Fruit fly (Drosophila melanogaster) Kc167 (cell line): ENCODE results near the gene Src64B.

Experiments
- Myc ChIP-seq: fragments of >200 bp; optimal IDR thresholded peaks from 2 replicates; lab custom pipeline; 2017; ENCODE audit warnings: missing external identifiers
- Sin3A ChIP-seq: fragments of >200 bp; optimal IDR thresholded peaks from 2 replicates; lab custom pipeline; 2018; ENCODE audit warnings: missing external identifiers
- h ChIP-seq: fragments of >200 bp; optimal IDR thresholded peaks from 3 replicates; lab custom pipeline; 2018; ENCODE audit warnings: missing external identifiers
- insv ChIP-seq: fragments of >200 bp; optimal IDR thresholded peaks from 3 replicates; lab custom pipeline; 2018; ENCODE audit warnings: missing external identifiers
- psq ChIP-seq: fragments of >200 bp; optimal IDR thresholded peaks from 2 replicates; lab custom pipeline; 2017; ENCODE audit warnings: missing external identifiers
- ttk ChIP-seq: sonication (Bioruptor generic); optimal IDR thresholded peaks from 2 replicates; lab custom pipeline; 2017; ENCODE audit warnings: missing external identifiers

The Src64B gene

DNA sequence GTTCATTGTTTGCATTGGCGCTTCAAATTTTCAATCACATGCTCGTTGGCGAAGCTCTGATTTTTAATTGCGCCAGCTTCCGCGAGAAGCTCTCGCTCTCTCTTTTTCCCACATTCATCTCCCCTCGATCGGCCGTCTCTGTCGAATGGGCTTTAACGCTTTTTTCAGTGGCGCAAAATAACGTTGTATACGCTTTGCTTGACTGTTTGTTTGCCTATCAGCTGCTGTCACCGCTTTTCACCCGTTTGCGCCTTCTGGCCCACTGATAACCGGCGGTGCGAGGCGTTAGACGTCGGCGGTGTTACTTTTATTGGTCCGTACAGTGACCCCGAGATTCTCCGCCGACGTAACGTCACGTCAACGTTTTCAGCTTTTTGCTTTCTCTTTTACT is 82.2 kb downstream of the Src64B start:
- TF ChIP-seq Myc (lab: Kevin White, UChicago) (no peak), insv (lab: Kevin White, UChicago) (no peak), h (no peak), ttk (lab: Kevin White, UChicago) (no peak), Sin3A (lab: Kevin White, UChicago) (no peak), psq (lab: Kevin White, UChicago) (no peak)

DNA sequence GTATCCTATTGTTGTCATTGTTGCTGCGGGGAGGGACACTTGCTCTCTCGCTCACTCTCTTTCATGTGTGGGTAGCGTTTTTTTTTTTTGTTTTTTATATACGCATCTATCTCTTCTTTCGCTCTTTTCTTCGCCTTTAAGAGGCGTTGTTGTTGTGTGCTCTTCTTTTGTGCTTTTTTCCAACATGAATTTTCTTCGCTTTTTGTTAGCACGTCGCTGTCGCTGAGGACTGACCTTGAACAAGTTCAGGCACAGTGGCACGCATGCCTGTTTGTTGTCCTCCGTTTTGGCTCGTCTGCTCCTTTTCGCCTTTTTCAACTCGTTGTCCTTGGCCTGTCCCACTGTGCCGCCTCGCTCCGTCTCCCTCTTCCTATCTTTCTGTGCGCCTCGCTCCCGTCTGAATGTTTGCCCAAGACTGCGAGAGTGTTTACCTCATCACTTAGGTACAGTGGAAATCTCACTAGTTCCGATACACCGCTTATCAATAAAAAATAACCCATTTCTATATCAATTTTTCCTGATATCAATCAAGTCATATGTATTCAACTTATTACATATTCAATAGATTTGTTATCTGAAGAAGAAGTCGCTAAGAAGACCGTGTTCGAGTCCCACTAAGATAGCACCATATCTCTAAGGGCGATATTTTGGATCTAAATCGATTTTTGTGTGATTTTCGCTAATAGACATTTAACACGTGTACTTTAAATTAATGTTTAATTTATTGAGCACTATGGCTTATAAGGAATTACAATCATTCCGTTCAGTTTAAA is 82.8 kb downstream of the Src64B start:
- TF ChIP-seq psq (lab: Kevin White, UChicago) (no peak), Myc (lab: Kevin White, UChicago) (no peak), h (no peak), ttk (lab: Kevin White, UChicago) (no peak), insv (lab: Kevin White, UChicago) (no peak), Sin3A (lab: Kevin White, UChicago) (no peak)

- no peak for TF ChIP-seq Myc (lab: Kevin White, UChicago)
- TF ChIP-seq ttk (lab: Kevin White, UChicago): no peak
- TF ChIP-seq h: no peak
Measured at dm6 chr3L:4542530-4542929, 83.5 kb downstream of the Src64B start.
